Fruit fly (Drosophila melanogaster) whole organism, adult: ENCODE data around the gene Tg.

Source experiments
- CG11617 ChIP-seq: fragments of 200-800 bp; sonication (Bioruptor generic); optimal IDR thresholded peaks from 2 replicates; lab custom pipeline; 2017; ENCODE audit warnings: mild to moderate bottlenecking, missing biosample characterization, missing genetic modification reagents, missing genetic modification characterization
- CG12768 ChIP-seq: fragments of 200-800 bp; sonication (Bioruptor generic); optimal IDR thresholded peaks from 2 replicates; lab custom pipeline; 2017; ENCODE audit warnings: missing biosample characterization, missing genetic modification characterization, mild to moderate bottlenecking, moderate library complexity, missing genetic modification reagents
- CG14711 ChIP-seq: fragments of 200-800 bp; sonication (Bioruptor generic); optimal IDR thresholded peaks from 2 replicates; lab custom pipeline; 2018; ENCODE audit warnings: missing biosample characterization, mild to moderate bottlenecking, missing genetic modification characterization, moderate library complexity
- CG1620 ChIP-seq: fragments of 200-800 bp; sonication (Bioruptor generic); optimal IDR thresholded peaks from 2 replicates; lab custom pipeline; 2016; ENCODE audit warnings: missing biosample characterization, missing genetic modification characterization
- CG33017 ChIP-seq: fragments of 200-800 bp; sonication (Bioruptor generic); optimal IDR thresholded peaks from 2 replicates; lab custom pipeline; 2018; ENCODE audit warnings: missing biosample characterization, mild to moderate bottlenecking, missing genetic modification characterization, moderate library complexity
- CG5204 ChIP-seq: fragments of 200-800 bp; sonication (Bioruptor generic); optimal IDR thresholded peaks from 2 replicates; lab custom pipeline; 2016; ENCODE audit warnings: missing biosample characterization, missing genetic modification characterization
- CG7045 ChIP-seq: fragments of 200-800 bp; sonication (Bioruptor generic); optimal IDR thresholded peaks from 2 replicates; lab custom pipeline; 2017; ENCODE audit warnings: missing biosample characterization, mild to moderate bottlenecking, missing genetic modification characterization
- CG7101 ChIP-seq: fragments of 200-800 bp; sonication (Bioruptor generic); optimal IDR thresholded peaks from 2 replicates; lab custom pipeline; 2018; ENCODE audit warnings: missing biosample characterization, mild to moderate bottlenecking, missing genetic modification characterization, moderate library complexity
- Clk ChIP-seq: fragments of 200-800 bp; sonication (Bioruptor generic); optimal IDR thresholded peaks from 2 replicates; lab custom pipeline; 2017; ENCODE audit warnings: missing biosample characterization, missing genetic modification characterization
- Crg-1 ChIP-seq: fragments of 200-800 bp; sonication (Bioruptor generic); optimal IDR thresholded peaks from 2 replicates; lab custom pipeline; 2016; ENCODE audit warnings: missing biosample characterization, missing genetic modification characterization
- Hr96 ChIP-seq: fragments of 200-800 bp; sonication (Bioruptor generic); optimal IDR thresholded peaks from 2 replicates; lab custom pipeline; 2016; ENCODE audit warnings: missing biosample characterization, missing genetic modification characterization
- Mnt ChIP-seq: fragments of 200-800 bp; sonication (Bioruptor generic); optimal IDR thresholded peaks from 2 replicates; lab custom pipeline; 2016; ENCODE audit warnings: missing biosample characterization, mild to moderate bottlenecking, missing genetic modification characterization
- bab1 ChIP-seq: fragments of 200-800 bp; sonication (Bioruptor generic); optimal IDR thresholded peaks from 3 replicates; lab custom pipeline; 2019; ENCODE audit warnings: missing biosample characterization, mild to moderate bottlenecking, missing genetic modification characterization, moderate library complexity
- cic ChIP-seq: fragments of 200-800 bp; sonication (Bioruptor generic); optimal IDR thresholded peaks from 2 replicates; lab custom pipeline; 2017; ENCODE audit warnings: missing biosample characterization, mild to moderate bottlenecking, missing genetic modification characterization, moderate library complexity
- cnc ChIP-seq, 2 experiments: fragments of >200 bp; optimal IDR thresholded peaks; 2 replicates each; lab custom pipeline; 2017
- kay ChIP-seq: fragments of 200-800 bp; sonication (Bioruptor generic); peaks from one replicate; lab custom pipeline; 2016; ENCODE audit warnings: missing biosample characterization, missing genetic modification characterization, borderline replicate concordance
- ovo ChIP-seq: fragments of 200-800 bp; sonication (Bioruptor generic); optimal IDR thresholded peaks from 2 replicates; lab custom pipeline; 2016; ENCODE audit warnings: missing biosample characterization, missing genetic modification characterization
- pad ChIP-seq: fragments of 200-800 bp; sonication (Bioruptor generic); optimal IDR thresholded peaks from 3 replicates; lab custom pipeline; 2017; ENCODE audit warnings: missing biosample characterization, missing genetic modification characterization, mild to moderate bottlenecking, moderate library complexity, missing genetic modification reagents
- tj ChIP-seq: fragments of 200-800 bp; sonication (Bioruptor generic); optimal IDR thresholded peaks from 3 replicates; lab custom pipeline; 2017; ENCODE audit warnings: missing biosample characterization, mild to moderate bottlenecking, missing genetic modification characterization, moderate library complexity
- toe ChIP-seq: fragments of 200-800 bp; sonication (Bioruptor generic); optimal IDR thresholded peaks from 2 replicates; lab custom pipeline; 2016; ENCODE audit warnings: missing biosample characterization, missing genetic modification characterization

Gene Tg

dm6 chr2L:7967645-7968044 lies 43.6 kb upstream of the Tg start:
- TF ChIP-seq CG5204 (GFP tag; lab: Kevin White, UChicago) = no peak
- TF ChIP-seq CG12768 (GFP tag; lab: Kevin White, UChicago) = peak; percentile 78

dm6 chr2L:7968054-7968453 lies 43.2 kb upstream of the Tg start:
- peak; percentile 46 for TF ChIP-seq CG7101
- no peak for TF ChIP-seq cic (GFP tag; lab: Kevin White, UChicago)
- no peak for TF ChIP-seq Crg-1 (GFP tag; lab: Kevin White, UChicago)
- TF ChIP-seq Mnt = no peak
- peak; percentile 50 for TF ChIP-seq CG14711
- TF ChIP-seq ovo (GFP tag; lab: Kevin White, UChicago) = no peak
- peak; percentile 16 for TF ChIP-seq CG11617 (GFP tag; lab: Kevin White, UChicago)
- no peak for TF ChIP-seq Clk (GFP tag; lab: Kevin White, UChicago)
- TF ChIP-seq toe (GFP tag; lab: Kevin White, UChicago) = no peak
- peak; percentile 61 for TF ChIP-seq CG7045
- no peak for TF ChIP-seq CG1620 (GFP tag; lab: Kevin White, UChicago)
- peak; percentile 35 for TF ChIP-seq CG33017 (tag; lab: Kevin White, UChicago)
- TF ChIP-seq bab1 (GFP tag; lab: Kevin White, UChicago) = no peak
- no peak for TF ChIP-seq pad (GFP tag; lab: Kevin White, UChicago)
- TF ChIP-seq tj (GFP tag; lab: Kevin White, UChicago) = no peak
- TF ChIP-seq cnc (optimal IDR thresholded peaks at IDR 0.05; lab: Kevin White, UChicago) = no peak
- TF ChIP-seq CG12768 (GFP tag; lab: Kevin White, UChicago) = no peak
- TF ChIP-seq kay (GFP tag; lab: Kevin White, UChicago) = no peak
- no peak for TF ChIP-seq Hr96 (GFP tag; lab: Kevin White, UChicago)
- TF ChIP-seq CG5204 (GFP tag; lab: Kevin White, UChicago) = peak; percentile 24

dm6 chr2L:7969329-7969728 lies 41.9 kb upstream of the Tg start:
- TF ChIP-seq pad (GFP tag; lab: Kevin White, UChicago) (no peak), ovo (GFP tag; lab: Kevin White, UChicago) (peak; percentile 80)

dm6 chr2L:7970001-7970400 lies 41.2 kb upstream of the Tg start:
- TF ChIP-seq bab1 (GFP tag; lab: Kevin White, UChicago) (no peak), pad (GFP tag; lab: Kevin White, UChicago) (no peak), toe (GFP tag; lab: Kevin White, UChicago) (no peak), CG14711 (no peak), Crg-1 (GFP tag; lab: Kevin White, UChicago) (no peak), cnc (optimal IDR thresholded peaks at IDR 0.05; lab: Kevin White, UChicago) (no peak), CG5204 (GFP tag; lab: Kevin White, UChicago) (no peak), cic (GFP tag; lab: Kevin White, UChicago) (no peak), Mnt (no peak), CG11617 (GFP tag; lab: Kevin White, UChicago) (no peak), ovo (GFP tag; lab: Kevin White, UChicago) (no peak), CG12768 (GFP tag; lab: Kevin White, UChicago) (no peak), CG7101 (no peak), CG1620 (GFP tag; lab: Kevin White, UChicago) (no peak), Clk (GFP tag; lab: Kevin White, UChicago) (no peak), CG33017 (tag; lab: Kevin White, UChicago) (no peak)

dm6 chr2L:7971423-7971822 lies 39.8 kb upstream of the Tg start:
- TF ChIP-seq CG7101 (no peak), CG7045 (no peak), kay (GFP tag; lab: Kevin White, UChicago) (no peak), tj (GFP tag; lab: Kevin White, UChicago) (no peak), CG33017 (tag; lab: Kevin White, UChicago) (no peak), cic (GFP tag; lab: Kevin White, UChicago) (no peak), CG11617 (GFP tag; lab: Kevin White, UChicago) (no peak), Mnt (no peak), Crg-1 (GFP tag; lab: Kevin White, UChicago) (no peak), CG5204 (GFP tag; lab: Kevin White, UChicago) (no peak), CG1620 (GFP tag; lab: Kevin White, UChicago) (no peak), CG12768 (GFP tag; lab: Kevin White, UChicago) (no peak), CG14711 (no peak), Hr96 (GFP tag; lab: Kevin White, UChicago) (no peak), bab1 (GFP tag; lab: Kevin White, UChicago) (no peak), cnc (optimal IDR thresholded peaks at IDR 0.05; lab: Kevin White, UChicago) (no peak)

- TF ChIP-seq tj (GFP tag; lab: Kevin White, UChicago) (peak; percentile 14), Crg-1 (GFP tag; lab: Kevin White, UChicago) (no peak)
Observed at dm6 chr2L:7973470-7974207, 37.6 kb upstream of the Tg start.

- TF ChIP-seq tj (GFP tag; lab: Kevin White, UChicago) = peak; percentile 35
- TF ChIP-seq Mnt = peak; percentile 23
- TF ChIP-seq CG5204 (GFP tag; lab: Kevin White, UChicago) = no peak
- no peak for TF ChIP-seq CG7101
Observed at dm6 chr2L:7976738-7977137, 34.5 kb upstream of the Tg start.
